Fruit fly (Drosophila melanogaster): ENCODE data around the gene Rac1.

Gene Rac1

DNA sequence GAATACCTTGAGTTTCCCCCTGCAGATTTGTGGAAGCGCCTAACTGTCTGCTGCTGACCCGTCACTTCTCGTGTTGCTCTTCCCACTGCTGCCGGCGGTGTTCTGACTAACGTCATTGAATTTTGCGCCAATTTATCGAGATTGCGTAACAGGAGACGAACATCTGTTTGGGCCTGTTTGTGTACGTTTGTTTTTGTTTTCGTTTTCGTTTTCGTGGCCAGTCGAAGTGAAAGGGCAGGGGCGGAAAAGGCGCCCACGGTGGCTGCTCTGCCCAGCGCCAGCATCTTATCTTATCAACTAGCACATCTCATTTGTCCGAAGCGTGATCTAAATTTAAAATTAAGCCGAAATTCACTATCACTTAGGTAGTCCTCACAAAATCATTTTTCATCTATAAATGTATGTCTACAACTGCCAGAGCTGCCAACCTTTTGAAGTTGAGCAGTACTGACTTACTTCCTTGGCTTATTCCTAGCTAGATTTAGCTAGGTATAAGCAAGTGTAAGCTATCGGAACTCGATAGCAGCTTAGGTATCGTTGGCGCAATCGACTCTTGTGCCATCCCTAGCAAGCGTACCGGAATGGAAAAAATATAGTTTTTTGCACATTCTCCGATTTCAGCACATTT lies 4.6 kb upstream of the Rac1 start, which contains the start of the genes Ctr9 and Nt5a (continued):
- TF ChIP-seq sens (GFP tag) = peak; percentile 93
- TF ChIP-seq so (GFP tag; IDR thresholded peaks at IDR 0.05) = no peak
- no peak for TF ChIP-seq CG8359 (GFP tag; optimal IDR thresholded peaks at IDR 0.05; ENCODE audit: borderline replicate concordance)
- peak; percentile 41 for TF ChIP-seq Atf3 (GFP tag; optimal IDR thresholded peaks at IDR 0.05)
- TF ChIP-seq chinmo (GFP tag; IDR thresholded peaks at IDR 0.05; ENCODE audit: partially characterized antibody) = 0 out of 4 replicates have a peak, but pooled peaks have one; percentile 57
- TF ChIP-seq Hr3 (GFP tag; optimal IDR thresholded peaks at IDR 0.05) = peak; percentile 26
- TF ChIP-seq CG15269 (tag; optimal IDR thresholded peaks at IDR 0.05) = no peak
- TF ChIP-seq dmrt99B (tag; optimal IDR thresholded peaks at IDR 0.05) = no peak
- TF ChIP-seq onecut (GFP tag; IDR thresholded peaks at IDR 0.05) = no peak
- TF ChIP-seq pros (GFP tag; optimal IDR thresholded peaks at IDR 0.05) = no peak
- no peak for TF ChIP-seq Dip2 (GFP tag; IDR thresholded peaks at IDR 0.05)
- peak; percentile 10; the same call in 1 of the 3 replicates for TF ChIP-seq mld (GFP tag; IDR thresholded peaks at IDR 0.05; ENCODE audit: partially characterized antibody)
- no peak for TF ChIP-seq CG11723 (GFP tag; optimal IDR thresholded peaks at IDR 0.05)
- no peak for TF ChIP-seq vnd (GFP tag; IDR thresholded peaks at IDR 0.05; ENCODE audit: partially characterized antibody)
- peak; percentile 72 for TF ChIP-seq sob (GFP tag; IDR thresholded peaks at IDR 0.05)
- peak; percentile 5 for TF ChIP-seq ash1 (GFP tag; optimal IDR thresholded peaks at IDR 0.05)
- peak in 1 of 3 experiments; percentile 29 for TF ChIP-seq Stat92E (GFP tag; optimal IDR thresholded peaks at IDR 0.05)
- TF ChIP-seq CG2875 (GFP tag; optimal IDR thresholded peaks at IDR 0.05) = no peak
- peak in 1 of 2 experiments; percentile 47 for TF ChIP-seq Eip74EF (GFP tag; optimal IDR thresholded peaks at IDR 0.05)
- no peak for TF ChIP-seq NC2α (GFP tag; optimal IDR thresholded peaks at IDR 0.05)
- peak; percentile 50 for TF ChIP-seq CG3163 (GFP tag; optimal IDR thresholded peaks at IDR 0.05)
- TF ChIP-seq gcm2 (GFP tag; optimal IDR thresholded peaks at IDR 0.05) = peak; percentile 51
- TF ChIP-seq Taf1 (GFP tag; IDR thresholded peaks at IDR 0.05) = no peak
- no peak for TF ChIP-seq CG14014 (GFP tag; IDR thresholded peaks at IDR 0.05)
- peak; percentile 53 for TF ChIP-seq E2f2 (GFP tag; IDR thresholded peaks at IDR 0.05)
- TF ChIP-seq ase (GFP tag; IDR thresholded peaks at IDR 0.05) = no peak
- TF ChIP-seq H15 (GFP tag; IDR thresholded peaks at IDR 0.05) = no peak
- no peak for TF ChIP-seq CG4328 (GFP tag; optimal IDR thresholded peaks at IDR 0.05)
- TF ChIP-seq CG12219 (GFP tag; optimal IDR thresholded peaks at IDR 0.05) = no peak
- TF ChIP-seq Dfd (GFP tag; optimal IDR thresholded peaks at IDR 0.05) = no peak
- TF ChIP-seq Sry-δ (GFP tag; optimal IDR thresholded peaks at IDR 0.05) = peak; percentile 95
- no peak for TF ChIP-seq CG3281 (GFP tag; optimal IDR thresholded peaks at IDR 0.05)
- peak; percentile 18 for TF ChIP-seq zen (tag; optimal IDR thresholded peaks at IDR 0.05)
- TF ChIP-seq insv (GFP tag; optimal IDR thresholded peaks at IDR 0.05) = peak in 1 of 2 experiments; percentile 71
- no peak for TF ChIP-seq Xrp1 (GFP tag; IDR thresholded peaks at IDR 0.05)
- TF ChIP-seq BEAF-32 (GFP tag; optimal IDR thresholded peaks at IDR 0.05) = peak; percentile 79
- peak; percentile 11 for TF ChIP-seq fd3F (GFP tag; optimal IDR thresholded peaks at IDR 0.05)
- peak; percentile 84 for TF ChIP-seq CG2120 (GFP tag; optimal IDR thresholded peaks at IDR 0.05)
- peak; percentile 19 for TF ChIP-seq CG33557 (GFP tag; optimal IDR thresholded peaks at IDR 0.05)
- peak; percentile 56 for TF ChIP-seq jumu (GFP tag; optimal IDR thresholded peaks at IDR 0.05)
- TF ChIP-seq usp (GFP tag; optimal IDR thresholded peaks at IDR 0.05) = no peak
- no peak for TF ChIP-seq TFAM (GFP tag; optimal IDR thresholded peaks at IDR 0.05)
- peak; percentile 47 for TF ChIP-seq phol (tag; optimal IDR thresholded peaks at IDR 0.05)
- TF ChIP-seq Dad (GFP tag; optimal IDR thresholded peaks at IDR 0.05) = peak; percentile 23
- TF ChIP-seq org-1 (GFP tag; optimal IDR thresholded peaks at IDR 0.05) = no peak
- TF ChIP-seq CG1024 (GFP tag; IDR thresholded peaks at IDR 0.05) = no peak
- TF ChIP-seq esg (GFP tag; conservative IDR thresholded peaks at IDR 0.05) = no peak
- peak; percentile 8 for TF ChIP-seq Six4 (GFP tag; optimal IDR thresholded peaks at IDR 0.05)
- peak; percentile 46 for TF ChIP-seq Dip3 (GFP tag; optimal IDR thresholded peaks at IDR 0.05)
- peak; percentile 62 for TF ChIP-seq CG6272 (GFP tag; IDR thresholded peaks at IDR 0.05)

All from whole organism, embryonic.